Fruit fly (Drosophila melanogaster): ENCODE measurements around the gene CG8565.

CG8565 gene

DNA sequence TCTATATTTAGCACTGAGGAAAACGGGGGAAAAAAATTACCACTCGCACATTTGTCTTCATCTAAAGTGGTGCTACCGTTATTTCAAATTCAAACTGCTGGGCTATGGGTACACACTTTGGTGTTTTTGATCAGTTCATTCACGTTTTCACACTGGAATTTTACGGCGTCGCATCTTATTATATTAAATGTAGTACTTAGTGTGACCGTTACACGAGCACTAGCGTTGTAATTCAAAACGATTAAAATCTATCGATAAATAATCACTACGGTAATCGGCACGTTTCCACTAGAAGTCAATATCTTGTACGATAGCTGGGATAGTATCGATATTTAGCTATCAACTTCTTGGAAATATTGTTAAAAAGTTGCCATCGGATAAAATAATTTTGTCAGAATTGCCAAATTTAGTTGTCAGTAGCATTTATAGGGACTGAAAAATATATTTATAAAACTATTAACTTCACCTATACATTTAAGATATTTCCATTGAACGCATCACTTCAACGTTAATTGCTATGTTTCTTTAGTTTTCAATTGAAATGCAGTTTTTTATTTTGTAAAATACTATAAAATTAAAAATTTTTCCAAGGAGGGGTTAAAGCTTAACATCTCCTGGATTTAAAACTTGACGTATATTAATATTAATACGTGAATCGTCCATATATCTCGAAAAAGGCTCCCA is 20.1 kb downstream of the CG8565 start, which contains the start of the genes CG46440 and Myb (continued):
- TF ChIP-seq Nf-YB (GFP tag; optimal IDR thresholded peaks at IDR 0.05): no peak
- peak; percentile 1 for TF ChIP-seq unpg (GFP tag; optimal IDR thresholded peaks at IDR 0.05)
- no peak for TF ChIP-seq CG3407 (GFP tag; optimal IDR thresholded peaks at IDR 0.05)
- TF ChIP-seq CG18476 (GFP tag; optimal IDR thresholded peaks at IDR 0.05): no peak
- no peak for TF ChIP-seq tin (GFP tag; optimal IDR thresholded peaks at IDR 0.05)
- TF ChIP-seq CG12219 (GFP tag; optimal IDR thresholded peaks at IDR 0.05): no peak
- TF ChIP-seq slou (GFP tag; optimal IDR thresholded peaks at IDR 0.05): no peak
- TF ChIP-seq Nf-YA (GFP tag; IDR thresholded peaks at IDR 0.05): no peak
- no peak for TF ChIP-seq Fer3 (tag; optimal IDR thresholded peaks at IDR 0.05)
- TF ChIP-seq NFAT (GFP tag; IDR thresholded peaks at IDR 0.05): no peak
- no peak for TF ChIP-seq bsh (GFP tag; optimal IDR thresholded peaks at IDR 0.05)
- TF ChIP-seq chif (GFP tag; optimal IDR thresholded peaks at IDR 0.05): no peak
- peak; percentile 75 for TF ChIP-seq mld (GFP tag; IDR thresholded peaks at IDR 0.05; ENCODE audit: partially characterized antibody)
- TF ChIP-seq Hr51 (GFP tag; optimal IDR thresholded peaks at IDR 0.05): no peak
- peak; percentile 59; the same call in 1 of the 3 replicates for TF ChIP-seq Doc3 (GFP tag; IDR thresholded peaks at IDR 0.05; ENCODE audit: partially characterized antibody)
- TF ChIP-seq CG7928 (GFP tag; optimal IDR thresholded peaks at IDR 0.05): no peak
- TF ChIP-seq lmd (GFP tag; IDR thresholded peaks at IDR 0.05): no peak
- TF ChIP-seq pnt (GFP tag; optimal IDR thresholded peaks at IDR 0.05): no peak
- TF ChIP-seq scrt (GFP tag; optimal IDR thresholded peaks at IDR 0.05): no peak
- no peak for TF ChIP-seq CG1233 (GFP tag; optimal IDR thresholded peaks at IDR 0.05)
- TF ChIP-seq h (optimal IDR thresholded peaks at IDR 0.05): no peak
- no peak for TF ChIP-seq sim (GFP tag; IDR thresholded peaks at IDR 0.05)
- peak; percentile 18 for TF ChIP-seq CG15514 (GFP tag; optimal IDR thresholded peaks at IDR 0.05)
- TF ChIP-seq cato (GFP tag; optimal IDR thresholded peaks at IDR 0.05; ENCODE audit: borderline replicate concordance): no peak
- TF ChIP-seq sens (GFP tag): peak; percentile 54
- peak; percentile 82 for TF ChIP-seq hb (GFP tag; IDR thresholded peaks at IDR 0.05; ENCODE audit: partially characterized antibody)
- TF ChIP-seq CG6765 (GFP tag; optimal IDR thresholded peaks at IDR 0.05): no peak
- TF ChIP-seq Meics (GFP tag; optimal IDR thresholded peaks at IDR 0.05): no peak
- TF ChIP-seq lov (optimal IDR thresholded peaks at IDR 0.05): no peak
- no peak for TF ChIP-seq lov (GFP tag; IDR thresholded peaks at IDR 0.05)
- no peak for TF ChIP-seq CG10654 (GFP tag; optimal IDR thresholded peaks at IDR 0.05)
- no peak for TF ChIP-seq gcm2 (GFP tag; optimal IDR thresholded peaks at IDR 0.05)
- no peak for TF ChIP-seq vfl (GFP tag; optimal IDR thresholded peaks at IDR 0.05)
- peak; percentile 70 for TF ChIP-seq stwl (tag; optimal IDR thresholded peaks at IDR 0.05)
- TF ChIP-seq Dll (GFP tag; IDR thresholded peaks at IDR 0.05; ENCODE audit: partially characterized antibody): peak; percentile 77
- no peak for TF ChIP-seq repo (GFP tag; optimal IDR thresholded peaks at IDR 0.05)
- TF ChIP-seq MBD-R2 (GFP tag; IDR thresholded peaks at IDR 0.05): no peak; the same call in 1 of the 2 replicates
- no peak for TF ChIP-seq CG17829 (tag; optimal IDR thresholded peaks at IDR 0.05)
- no peak for TF ChIP-seq CG7556 (GFP tag; optimal IDR thresholded peaks at IDR 0.05)
- no peak for TF ChIP-seq wdn (GFP tag; IDR thresholded peaks at IDR 0.05)
- TF ChIP-seq Hey (tag; optimal IDR thresholded peaks at IDR 0.05): no peak
- TF ChIP-seq maf-S (GFP tag; optimal IDR thresholded peaks at IDR 0.05): no peak
- peak; percentile 53 for TF ChIP-seq sd (tag; optimal IDR thresholded peaks at IDR 0.05)
- no peak for TF ChIP-seq CG11398 (GFP tag; optimal IDR thresholded peaks at IDR 0.05)
- no peak for TF ChIP-seq disco-r (GFP tag; optimal IDR thresholded peaks at IDR 0.05)
- TF ChIP-seq grn (GFP tag; optimal IDR thresholded peaks at IDR 0.05): no peak
- TF ChIP-seq chn (GFP tag; optimal IDR thresholded peaks at IDR 0.05): no peak
- TF ChIP-seq prd (optimal IDR thresholded peaks at IDR 0.05): no peak
- peak; percentile 16; the same call in 1 of the 3 replicates for TF ChIP-seq prd (GFP tag; IDR thresholded peaks at IDR 0.05)
- TF ChIP-seq CG8290 (GFP tag; optimal IDR thresholded peaks at IDR 0.05): peak; percentile 80
- TF ChIP-seq CG8290 (tag; optimal IDR thresholded peaks at IDR 0.05): peak; percentile 51 to 74

Measured in whole organism, embryonic.